Worm (Caenorhabditis elegans): ENCODE measurements around the gene nlp-14.

Gene nlp-14

ce11 chrX:8877162-8877561 lies 42.1 kb downstream of the nlp-14 start (continued):
- TF ChIP-seq lin-1 (GFP tag; IDR thresholded peaks at IDR 0.05) (no peak), F10B5.3 (tag; optimal IDR thresholded peaks at IDR 0.05) (no peak), hmg-1.1 (GFP tag; IDR thresholded peaks at IDR 0.05) (0 out of 2 replicates have a peak, but pooled peaks have one; percentile 39), duxl-1 (tag; optimal IDR thresholded peaks at IDR 0.05; ENCODE audit: poor library complexity) (no peak), D1046.2 (GFP tag; IDR thresholded peaks at IDR 0.05) (no peak), nhr-76 (tag; optimal IDR thresholded peaks at IDR 0.05) (no peak), daf-8 (GFP tag; IDR thresholded peaks at IDR 0.05) (no peak), dmd-6 (GFP tag; IDR thresholded peaks at IDR 0.05) (no peak), gei-8 (GFP tag; optimal IDR thresholded peaks at IDR 0.05) (no peak), lin-29 (GFP tag; IDR thresholded peaks at IDR 0.05) (no peak), dmd-8 (GFP tag; IDR thresholded peaks at IDR 0.05) (no peak), daf-16 (GFP tag; optimal IDR thresholded peaks at IDR 0.05) (peak in 1 of 2 experiments; percentile 26), daf-16 (tag; optimal IDR thresholded peaks at IDR 0.05) (no peak), hlh-30 (tag; optimal IDR thresholded peaks at IDR 0.05; ENCODE audit: insufficient read depth) (peak; percentile 45), pha-4 (GFP tag; IDR thresholded peaks at IDR 0.05) (peak; percentile 37; the same call in 1 of the 2 replicates), pha-4 (tag; optimal IDR thresholded peaks at IDR 0.05) (no peak), lin-13 (GFP tag; optimal IDR thresholded peaks at IDR 0.05) (no peak), saeg-2 (GFP tag; IDR thresholded peaks at IDR 0.05) (no peak), lin-38 (GFP tag; IDR thresholded peaks at IDR 0.05) (no peak), nhr-48 (tag; optimal IDR thresholded peaks at IDR 0.05) (no peak), nhr-102 (tag; optimal IDR thresholded peaks at IDR 0.05) (no peak), skn-1 (tag; optimal IDR thresholded peaks at IDR 0.05) (no peak), nhr-41 (GFP tag; IDR thresholded peaks at IDR 0.05) (no peak), dpl-1 (GFP tag; optimal IDR thresholded peaks at IDR 0.05) (no peak), lim-7 (GFP tag; IDR thresholded peaks at IDR 0.05) (no peak), ceh-20 (GFP tag; IDR thresholded peaks at IDR 0.05) (no peak), aly-2 (tag; optimal IDR thresholded peaks at IDR 0.05) (no peak), madf-5 (GFP tag; IDR thresholded peaks at IDR 0.05) (peak in 1 of 2 experiments; percentile 51; a peak in 1 of 4 replicates), ama-1 (optimal IDR thresholded peaks at IDR 0.05) (no peak), fos-1 (tag; optimal IDR thresholded peaks at IDR 0.05) (no peak), daf-12 (tag; optimal IDR thresholded peaks at IDR 0.05) (no peak), nhr-6 (tag; optimal IDR thresholded peaks at IDR 0.05) (peak; percentile 19), madf-9 (GFP tag; conservative IDR thresholded peaks at IDR 0.05) (no peak), T20F7.1 (GFP tag; optimal IDR thresholded peaks at IDR 0.05) (no peak), egl-43 (GFP tag; IDR thresholded peaks at IDR 0.05) (no peak), attf-4 (tag; optimal IDR thresholded peaks at IDR 0.05) (no peak)

ce11 chrX:8875867-8876266 lies 43.4 kb downstream of the nlp-14 start:
- no peak for TF ChIP-seq gei-8 (GFP tag; optimal IDR thresholded peaks at IDR 0.05)
- TF ChIP-seq zip-11 (GFP tag; IDR thresholded peaks at IDR 0.05) = no peak
- TF ChIP-seq mxl-3 (GFP tag; optimal IDR thresholded peaks at IDR 0.05) = peak; percentile 47
- no peak for TF ChIP-seq nhr-237 (tag; optimal IDR thresholded peaks at IDR 0.05)
- no peak for TF ChIP-seq lin-15B (tag; optimal IDR thresholded peaks at IDR 0.05)

ce11 chrX:8874748-8875147 lies 44.5 kb downstream of the nlp-14 start, which contains the start of gene C06E2.1:
Gene C06E2.1, minus strand, starts transcription at chrX:8874848.
- no peak for TF ChIP-seq ceh-44 (GFP tag; IDR thresholded peaks at IDR 0.05)
- TF ChIP-seq Y75B8A.6 (GFP tag; IDR thresholded peaks at IDR 0.05) = no peak
- no peak for TF ChIP-seq nhr-111 (GFP tag; optimal IDR thresholded peaks at IDR 0.05)
- no peak for TF ChIP-seq ceh-82 (tag; optimal IDR thresholded peaks at IDR 0.05)
- TF ChIP-seq ZK546.5 (tag; optimal IDR thresholded peaks at IDR 0.05) = no peak
- TF ChIP-seq nhr-25 (tag; optimal IDR thresholded peaks at IDR 0.05; ENCODE audit: borderline replicate concordance, insufficient read depth) = no peak
- TF ChIP-seq php-3 (GFP tag; IDR thresholded peaks at IDR 0.05) = no peak
